Worm (Caenorhabditis elegans): ENCODE results near the gene his-24.

his-24 gene

ce11 chrX:14442321-14442720 lies 47.6 kb upstream of the his-24 start, which contains the start of gene F23D12.3:
TSS of gene F23D12.3 (plus strand) at chrX:14442621.
- TF ChIP-seq fkh-10 (GFP tag; optimal IDR thresholded peaks at IDR 0.05) = no peak
- TF ChIP-seq hlh-13 (GFP tag; optimal IDR thresholded peaks at IDR 0.05) = no peak
- no peak for TF ChIP-seq ceh-31 (tag; optimal IDR thresholded peaks at IDR 0.05)
- TF ChIP-seq pha-4 (tag; optimal IDR thresholded peaks at IDR 0.05) = no peak
- no peak for TF ChIP-seq elt-2 (tag; optimal IDR thresholded peaks at IDR 0.05)
- no peak for TF ChIP-seq lim-6 (tag; optimal IDR thresholded peaks at IDR 0.05)
- TF ChIP-seq pha-2 (tag; optimal IDR thresholded peaks at IDR 0.05) = no peak
- TF ChIP-seq pqm-1 (tag; optimal IDR thresholded peaks at IDR 0.05) = no peak
- TF ChIP-seq K09A11.1 (tag; optimal IDR thresholded peaks at IDR 0.05; ENCODE audit: insufficient read depth) = no peak
- no peak for TF ChIP-seq ahr-1 (tag; optimal IDR thresholded peaks at IDR 0.05)
- no peak for TF ChIP-seq pax-1 (tag; optimal IDR thresholded peaks at IDR 0.05)
- no peak for TF ChIP-seq lin-11 (tag; optimal IDR thresholded peaks at IDR 0.05)
- TF ChIP-seq che-1 (tag; optimal IDR thresholded peaks at IDR 0.05) = no peak
- no peak for TF ChIP-seq unc-55 (GFP tag; optimal IDR thresholded peaks at IDR 0.05)
- no peak for TF ChIP-seq T23F11.4 (GFP tag; optimal IDR thresholded peaks at IDR 0.05)

DNA sequence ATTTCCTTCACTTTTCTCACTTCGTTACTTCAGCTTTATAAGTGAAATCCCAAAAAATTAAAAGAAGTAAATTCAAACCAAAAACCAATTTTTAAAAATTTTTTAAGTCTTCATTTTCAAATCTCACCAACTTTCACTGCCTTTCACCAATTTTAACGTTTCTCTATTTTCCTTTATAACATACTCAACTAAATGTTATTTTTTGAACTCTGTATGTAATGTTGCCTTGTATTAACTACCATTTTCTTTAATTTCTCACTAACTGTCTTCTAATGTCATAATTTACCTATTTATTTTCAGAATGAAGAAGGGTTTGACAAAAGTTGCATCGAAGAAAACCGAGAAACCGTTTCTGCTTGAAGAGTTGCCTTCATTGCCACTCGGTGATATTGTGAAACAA lies 45.2 kb upstream of the his-24 start, which contains the start of gene F23D12.4:
Gene F23D12.4 (plus strand): TSS at position 301 of the 400 bp plus-strand sequence.
- no peak for TF ChIP-seq madf-2 (tag; optimal IDR thresholded peaks at IDR 0.05)
- no peak for TF ChIP-seq ceh-30 (tag; optimal IDR thresholded peaks at IDR 0.05)
- TF ChIP-seq K09A11.1 (tag; optimal IDR thresholded peaks at IDR 0.05; ENCODE audit: insufficient read depth) = no peak
- TF ChIP-seq hlh-13 (GFP tag; optimal IDR thresholded peaks at IDR 0.05) = no peak
- no peak for TF ChIP-seq ceh-6 (GFP tag; optimal IDR thresholded peaks at IDR 0.05)
- no peak for TF ChIP-seq pqm-1 (tag; optimal IDR thresholded peaks at IDR 0.05)

DNA sequence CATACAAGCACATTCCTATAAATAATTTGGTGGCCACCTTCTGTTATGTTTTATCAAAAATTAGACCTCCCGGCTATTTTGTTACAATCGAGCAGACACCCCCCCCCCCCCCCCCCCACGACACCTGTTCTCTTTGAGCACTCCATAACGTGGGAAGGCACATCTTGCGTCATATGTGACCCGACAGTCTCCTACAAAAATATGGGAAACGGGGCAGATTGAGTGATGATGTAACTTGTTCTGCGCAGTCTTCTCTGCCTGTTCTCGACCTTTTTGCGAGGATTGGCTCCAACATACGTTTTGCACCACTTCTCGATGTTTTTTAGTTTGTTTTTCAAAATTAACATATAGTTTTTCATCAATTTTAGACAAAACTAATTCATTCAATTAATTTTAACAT lies 42.4 kb upstream of the his-24 start:
- no peak for TF ChIP-seq ceh-19 (GFP tag; optimal IDR thresholded peaks at IDR 0.05)
- TF ChIP-seq nhr-11 (tag; optimal IDR thresholded peaks at IDR 0.05) = no peak
- no peak for TF ChIP-seq ceh-24 (tag; optimal IDR thresholded peaks at IDR 0.05)
- no peak for TF ChIP-seq gmeb-2 (tag; optimal IDR thresholded peaks at IDR 0.05)

- TF ChIP-seq ceh-14 (tag; optimal IDR thresholded peaks at IDR 0.05) (no peak), tbx-2 (tag; optimal IDR thresholded peaks at IDR 0.05) (no peak), tbx-7 (tag; optimal IDR thresholded peaks at IDR 0.05) (no peak), madf-2 (tag; optimal IDR thresholded peaks at IDR 0.05) (no peak), pax-1 (tag; optimal IDR thresholded peaks at IDR 0.05) (no peak), nhr-232 (tag; optimal IDR thresholded peaks at IDR 0.05) (no peak), K09A11.1 (tag; optimal IDR thresholded peaks at IDR 0.05; ENCODE audit: insufficient read depth) (no peak), elt-2 (tag; optimal IDR thresholded peaks at IDR 0.05) (no peak), ceh-18 (tag; optimal IDR thresholded peaks at IDR 0.05) (no peak), ref-2 (tag; optimal IDR thresholded peaks at IDR 0.05) (no peak), unc-86 (tag; optimal IDR thresholded peaks at IDR 0.05) (no peak), hlh-13 (GFP tag; optimal IDR thresholded peaks at IDR 0.05) (no peak), lin-11 (tag; optimal IDR thresholded peaks at IDR 0.05) (no peak), ztf-16 (tag; optimal IDR thresholded peaks at IDR 0.05) (no peak), Y22D7AL.16 (tag; optimal IDR thresholded peaks at IDR 0.05) (no peak)
Measured at ce11 chrX:14447910-14448309, 42.0 kb upstream of the his-24 start, which contains the start of gene jmjd-3.2. TSS of gene jmjd-3.2 (plus strand) at chrX:14448210.

DNA sequence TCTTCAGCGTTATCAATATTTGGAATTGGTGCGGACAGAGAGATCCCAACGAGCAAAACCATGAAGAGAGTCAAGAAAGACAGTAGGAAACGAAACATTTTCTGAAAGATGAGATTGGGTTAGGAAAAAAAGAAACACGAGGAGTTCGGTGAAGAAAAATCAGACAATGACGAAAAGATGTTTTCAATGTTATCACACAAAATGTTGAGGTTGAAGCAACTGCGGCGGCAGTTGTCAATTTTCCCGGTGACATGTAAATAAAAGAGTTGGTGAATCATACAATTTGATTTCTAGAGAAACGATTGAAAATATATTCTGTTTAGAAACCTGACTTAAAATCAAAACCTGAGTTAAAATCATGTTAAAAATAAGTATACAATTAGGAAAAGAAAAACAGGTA lies 36.2 kb upstream of the his-24 start, which contains the start of gene F23D12.7:
Gene F23D12.7 (minus strand): TSS at position 101 of the 400 bp plus-strand sequence.
- TF ChIP-seq ceh-30 (tag; optimal IDR thresholded peaks at IDR 0.05) = no peak
- TF ChIP-seq hlh-13 (GFP tag; optimal IDR thresholded peaks at IDR 0.05) = no peak
- no peak for TF ChIP-seq F13H6.1 (tag; optimal IDR thresholded peaks at IDR 0.05)
- TF ChIP-seq unc-55 (GFP tag; optimal IDR thresholded peaks at IDR 0.05) = no peak
- TF ChIP-seq C38D4.7 (GFP tag; optimal IDR thresholded peaks at IDR 0.05) = no peak
- no peak for TF ChIP-seq lin-11 (tag; optimal IDR thresholded peaks at IDR 0.05)

All from whole organism, late embryonic.